Worm (Caenorhabditis elegans) whole organism, late embryonic: ENCODE results near the gene acy-1.

Source experiments
- ceh-18 ChIP-seq: sonication (generic microtip); optimal IDR thresholded peaks from 2 replicates; lab custom pipeline; 2016; ENCODE audit warnings: missing genetic modification characterization, missing compliant biosample characterization
- ceh-22 ChIP-seq: sonication (generic microtip); optimal IDR thresholded peaks from 2 replicates; lab custom pipeline; 2017; ENCODE audit warnings: missing biosample characterization, missing genetic modification characterization
- ceh-31 ChIP-seq: sonication (generic microtip); optimal IDR thresholded peaks from 2 replicates; lab custom pipeline; 2016; ENCODE audit warnings: missing genetic modification characterization, missing compliant biosample characterization
- ceh-34 ChIP-seq: sonication (generic microtip); optimal IDR thresholded peaks from 2 replicates; lab custom pipeline; 2016; ENCODE audit warnings: mild to moderate bottlenecking, missing genetic modification characterization, missing compliant biosample characterization
- elt-2 ChIP-seq: sonication (generic microtip); optimal IDR thresholded peaks from 2 replicates; lab custom pipeline; 2016; ENCODE audit warnings: missing genetic modification reagents, missing genetic modification characterization, missing compliant biosample characterization
- eyg-1 ChIP-seq: sonication (generic microtip); optimal IDR thresholded peaks from 2 replicates; lab custom pipeline; 2016; ENCODE audit warnings: missing genotype, missing genetic modification characterization, missing compliant biosample characterization
- mec-3 ChIP-seq: sonication (generic microtip); optimal IDR thresholded peaks from 2 replicates; lab custom pipeline; 2016; ENCODE audit warnings: borderline replicate concordance, missing genetic modification characterization, missing compliant biosample characterization

DNA sequence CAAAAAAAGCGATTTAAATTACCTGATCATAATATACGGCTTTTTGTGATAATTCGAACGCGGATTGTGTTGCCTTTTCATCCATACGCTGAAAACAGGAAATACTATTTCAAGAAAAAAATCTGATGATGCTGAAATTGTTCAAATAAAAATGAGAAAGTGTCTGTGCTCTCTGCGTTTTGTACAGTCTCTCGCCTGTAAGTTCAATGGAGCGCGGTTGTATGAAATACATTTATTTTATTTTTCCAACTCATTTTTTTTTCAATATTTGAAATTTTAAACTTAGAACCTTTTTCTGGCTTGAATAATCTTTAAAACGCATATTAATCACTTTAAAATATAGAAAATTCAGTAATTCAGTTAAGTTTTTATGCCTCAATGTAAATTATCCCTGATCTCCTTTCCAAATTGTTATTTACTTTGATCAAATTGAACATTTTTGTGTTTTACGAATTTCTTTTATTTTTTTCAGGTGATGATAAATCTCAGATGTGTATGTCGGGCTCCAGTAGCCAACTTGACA lies 17.9 kb upstream of the acy-1 start, which contains the start of the genes clp-2 and mrpl-16:
- TF ChIP-seq ceh-18 (tag; lab: Kevin White, UChicago), result no peak
- no peak for TF ChIP-seq ceh-22 (tag; lab: Kevin White, UChicago)
- TF ChIP-seq mec-3 (tag; lab: Kevin White, UChicago), result no peak
- TF ChIP-seq elt-2 (tag; lab: Kevin White, UChicago), result no peak
- TF ChIP-seq eyg-1 (tag; lab: Kevin White, UChicago), result no peak
- no peak for TF ChIP-seq ceh-34 (tag; lab: Kevin White, UChicago)
- TF ChIP-seq ceh-31 (tag; lab: Kevin White, UChicago), result no peak
